Fruit fly (Drosophila melanogaster) whole organism: Measurements from ENCODE around the gene Best3.

Experiments used
- Dll ChIP-seq: fragments of >200 bp; optimal IDR thresholded peaks from 2 replicates; lab custom pipeline; 2017
- psq ChIP-seq: fragments of >200 bp; optimal IDR thresholded peaks from 2 replicates; lab custom pipeline; 2017

dm6 chr3L:15325445-15325844, 22.9 kb upstream of the Best3 start:
- TF ChIP-seq Dll: no peak
- TF ChIP-seq psq (lab: Kevin White, UChicago): no peak
